Worm (Caenorhabditis elegans): Measurements from ENCODE around the gene C27C12.1.
A peak's percentile ranks its signal among the peaks of the same experiment; 100 is the strongest.

Gene C27C12.1

DNA sequence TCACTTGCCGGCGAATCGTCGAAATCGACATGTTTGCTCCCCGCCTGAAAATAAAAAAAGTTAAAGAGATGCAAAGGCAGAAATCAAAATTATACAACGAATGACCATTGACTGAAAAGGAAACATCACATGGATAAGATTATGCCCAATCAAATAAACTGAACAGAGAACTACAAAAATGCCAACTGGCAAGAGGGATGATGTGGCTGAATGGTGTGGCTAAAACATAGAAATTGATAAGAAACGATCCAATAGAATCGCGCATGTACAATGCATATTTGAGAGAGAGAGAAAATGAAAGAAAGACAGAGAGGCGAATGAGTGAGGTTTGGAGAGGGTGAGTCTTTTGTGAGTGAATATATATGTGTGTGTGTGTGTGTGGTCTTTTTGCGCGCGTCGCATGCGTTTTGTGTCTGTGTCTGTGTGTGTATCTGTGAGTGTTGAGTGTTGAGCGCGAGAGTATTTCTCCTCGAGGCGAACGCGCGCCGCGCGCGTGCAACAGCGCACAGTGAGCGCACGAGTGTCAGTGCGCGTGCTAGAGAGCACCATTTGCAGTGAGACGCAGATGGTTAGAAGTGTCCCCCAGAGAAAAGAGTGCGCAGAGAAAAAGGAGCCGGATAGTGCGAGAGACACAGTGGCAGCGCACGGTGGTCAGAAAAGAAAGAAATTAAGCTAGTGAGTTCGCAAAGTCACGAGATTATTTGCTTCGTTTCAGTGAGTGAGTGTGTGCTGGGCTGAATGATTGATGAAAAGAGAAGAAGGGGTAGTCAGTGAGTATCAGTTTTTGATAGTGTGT lies 34.9 kb downstream of the C27C12.1 start, which contains the start of gene epn-1 (continued):
- TF ChIP-seq K02D7.2 (tag; optimal IDR thresholded peaks at IDR 0.05) = peak; percentile 38
- peak; percentile 76 for TF ChIP-seq C08G9.2 (tag; optimal IDR thresholded peaks at IDR 0.05)
- peak; percentile 96 for TF ChIP-seq ceh-34 (tag; optimal IDR thresholded peaks at IDR 0.05)
- peak; percentile 8 for TF ChIP-seq sox-4 (tag; optimal IDR thresholded peaks at IDR 0.05)
- TF ChIP-seq ceh-6 (GFP tag; optimal IDR thresholded peaks at IDR 0.05) = peak; percentile 54
- TF ChIP-seq nhr-232 (tag; optimal IDR thresholded peaks at IDR 0.05) = peak; percentile 41
- peak; percentile 85 for TF ChIP-seq ets-4 (tag; optimal IDR thresholded peaks at IDR 0.05)
- TF ChIP-seq ceh-31 (tag; optimal IDR thresholded peaks at IDR 0.05) = peak; percentile 96
- no peak for TF ChIP-seq unc-3 (GFP tag; conservative IDR thresholded peaks at IDR 0.05)
- peak; percentile 72 for TF ChIP-seq unc-3 (tag; optimal IDR thresholded peaks at IDR 0.05)
- TF ChIP-seq hlh-8 (tag; optimal IDR thresholded peaks at IDR 0.05) = peak; percentile 50
- peak; percentile 59 for TF ChIP-seq hlh-6 (tag; optimal IDR thresholded peaks at IDR 0.05)
- peak; percentile 50 for TF ChIP-seq ztf-16 (tag; optimal IDR thresholded peaks at IDR 0.05)
- peak; percentile 99 for TF ChIP-seq hlh-30 (tag; optimal IDR thresholded peaks at IDR 0.05; ENCODE audit: insufficient read depth)
- TF ChIP-seq unc-55 (GFP tag; optimal IDR thresholded peaks at IDR 0.05) = peak; percentile 89
- peak; percentile 64 for TF ChIP-seq dmd-4 (tag; optimal IDR thresholded peaks at IDR 0.05; ENCODE audit: borderline replicate concordance)
- peak; percentile 94 for TF ChIP-seq ref-2 (tag; optimal IDR thresholded peaks at IDR 0.05)
- TF ChIP-seq lin-11 (tag; optimal IDR thresholded peaks at IDR 0.05) = peak; percentile 11

DNA sequence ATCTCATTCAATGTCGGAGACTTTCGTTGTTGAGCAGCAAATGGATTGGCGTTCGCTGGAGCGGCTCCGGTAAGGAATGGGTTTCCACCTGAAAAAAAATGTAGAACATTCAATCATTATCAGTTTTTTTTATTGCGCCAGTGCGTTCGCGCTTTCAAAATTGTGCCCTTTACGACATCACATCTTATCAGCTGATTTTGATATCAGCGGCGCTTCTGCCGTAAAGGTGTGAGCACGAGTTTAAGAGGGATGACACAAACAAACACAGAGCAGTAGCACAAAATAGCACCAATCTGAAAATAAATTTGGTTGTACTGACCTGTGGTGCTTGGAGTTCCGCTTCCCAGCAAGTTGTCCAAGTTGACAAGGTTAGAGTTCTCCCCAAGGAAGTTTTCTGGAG lies 36.8 kb downstream of the C27C12.1 start:
- TF ChIP-seq pha-2 (tag; optimal IDR thresholded peaks at IDR 0.05) (no peak), elt-2 (tag; optimal IDR thresholded peaks at IDR 0.05) (peak; percentile 34)

DNA sequence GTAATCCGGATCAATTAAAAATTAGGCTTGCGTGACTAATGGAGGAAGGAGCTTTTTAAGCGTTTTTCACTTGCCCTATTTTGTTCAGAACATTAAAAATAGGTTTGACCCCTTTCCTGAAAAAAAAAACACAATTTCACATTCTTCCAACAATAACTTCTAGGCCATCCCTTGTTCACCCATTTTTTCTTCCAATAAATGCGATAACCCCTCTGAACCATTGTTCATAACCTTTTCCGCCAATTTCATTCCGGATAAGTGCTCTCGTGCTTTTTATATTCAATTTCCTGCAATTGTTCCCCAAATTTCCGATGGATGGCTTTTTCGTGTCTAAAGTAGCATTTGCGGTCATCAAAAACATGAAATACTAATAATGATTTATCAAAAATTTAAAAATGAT lies 38.1 kb downstream of the C27C12.1 start:
- TF ChIP-seq ceh-9 (tag; optimal IDR thresholded peaks at IDR 0.05) (no peak), C38D4.7 (GFP tag; optimal IDR thresholded peaks at IDR 0.05) (no peak), che-1 (tag; optimal IDR thresholded peaks at IDR 0.05) (no peak), fkh-6 (tag; optimal IDR thresholded peaks at IDR 0.05) (no peak), pha-4 (tag; optimal IDR thresholded peaks at IDR 0.05) (no peak), elt-4 (tag; optimal IDR thresholded peaks at IDR 0.05) (no peak), hlh-6 (tag; optimal IDR thresholded peaks at IDR 0.05) (no peak), K02D7.2 (tag; optimal IDR thresholded peaks at IDR 0.05) (no peak), nfya-1 (tag; optimal IDR thresholded peaks at IDR 0.05) (no peak), unc-42 (tag; optimal IDR thresholded peaks at IDR 0.05) (no peak), madf-2 (tag; optimal IDR thresholded peaks at IDR 0.05) (no peak), pax-1 (tag; optimal IDR thresholded peaks at IDR 0.05) (no peak), npax-4 (tag; optimal IDR thresholded peaks at IDR 0.05) (no peak), hlh-8 (tag; optimal IDR thresholded peaks at IDR 0.05) (no peak), sox-2 (GFP tag; IDR thresholded peaks at IDR 0.05) (no peak)

DNA sequence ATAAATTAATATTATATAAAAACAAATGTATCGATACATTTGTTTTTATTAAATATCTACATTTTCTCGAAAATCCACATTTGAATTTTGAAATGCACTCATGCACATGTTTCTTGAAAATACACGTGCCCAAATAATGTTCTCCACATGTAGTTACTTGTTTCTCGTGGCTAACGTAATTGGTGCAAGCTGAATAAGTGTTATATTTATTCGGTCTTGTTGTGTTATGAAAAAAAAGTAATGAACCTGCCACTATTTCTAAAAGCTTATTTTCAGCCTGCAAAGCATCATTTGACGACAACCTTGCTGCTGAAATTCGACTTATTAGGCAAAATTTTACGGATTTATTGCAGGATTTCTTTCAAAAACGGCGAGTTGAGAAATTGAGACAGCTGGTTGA lies 40.2 kb downstream of the C27C12.1 start:
- TF ChIP-seq ceh-31 (tag; optimal IDR thresholded peaks at IDR 0.05) (peak; percentile 22), unc-42 (tag; optimal IDR thresholded peaks at IDR 0.05) (peak; percentile 30), K09A11.1 (tag; optimal IDR thresholded peaks at IDR 0.05; ENCODE audit: insufficient read depth) (no peak), tbx-7 (tag; optimal IDR thresholded peaks at IDR 0.05) (no peak), madf-2 (tag; optimal IDR thresholded peaks at IDR 0.05) (no peak), ceh-9 (tag; optimal IDR thresholded peaks at IDR 0.05) (no peak), ceh-24 (tag; optimal IDR thresholded peaks at IDR 0.05) (no peak), ceh-6 (GFP tag; optimal IDR thresholded peaks at IDR 0.05) (no peak), sdc-2 (tag; optimal IDR thresholded peaks at IDR 0.05) (peak; percentile 98), ets-4 (tag; optimal IDR thresholded peaks at IDR 0.05) (no peak), F13H6.1 (tag; optimal IDR thresholded peaks at IDR 0.05) (no peak), hlh-30 (tag; optimal IDR thresholded peaks at IDR 0.05; ENCODE audit: insufficient read depth) (peak; percentile 23), ttx-3 (tag; optimal IDR thresholded peaks at IDR 0.05) (no peak), ceh-2 (tag; optimal IDR thresholded peaks at IDR 0.05) (no peak)
